Fruit fly (Drosophila melanogaster): ENCODE results near the gene beta-Spec.

DNA sequence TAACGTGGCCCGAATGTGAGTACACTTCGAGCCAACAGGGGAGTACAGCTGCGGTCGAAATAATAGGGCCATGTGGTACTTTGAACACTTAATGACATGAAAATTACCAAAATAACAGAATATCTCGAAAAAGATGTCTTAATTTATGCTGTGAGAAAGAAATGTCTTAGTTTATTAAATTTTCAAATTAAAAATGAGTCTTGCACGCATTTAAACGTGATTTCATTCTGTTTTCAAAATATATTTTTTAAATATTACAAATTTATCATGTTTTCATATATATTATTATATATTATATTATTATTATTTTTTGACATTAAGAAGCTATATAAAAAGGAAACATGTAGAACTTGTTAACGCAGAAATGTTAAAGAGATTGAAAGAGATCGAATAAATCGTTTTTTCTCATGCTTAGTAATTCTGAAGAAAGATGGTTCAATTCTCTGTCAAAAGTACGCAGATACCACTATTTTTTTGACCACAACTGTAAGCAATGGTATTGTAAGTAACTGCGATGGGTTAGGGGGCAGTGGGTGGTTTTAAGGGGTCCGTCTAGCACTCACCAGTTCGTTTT is 37.8 kb downstream of the beta-Spec start:
- TF ChIP-seq usp (GFP tag; optimal IDR thresholded peaks at IDR 0.05): no peak
- TF ChIP-seq CG8478 (optimal IDR thresholded peaks at IDR 0.05): no peak
- TF ChIP-seq pan (optimal IDR thresholded peaks at IDR 0.05): no peak
- no peak for TF ChIP-seq psq (optimal IDR thresholded peaks at IDR 0.05)
- TF ChIP-seq Dll (optimal IDR thresholded peaks at IDR 0.05): no peak
- TF ChIP-seq EcR (GFP tag; optimal IDR thresholded peaks at IDR 0.05): no peak
